Worm (Caenorhabditis elegans) whole organism, L1 larva: ENCODE results near the gene vit-6.

Experiments
- C34B4.2 ChIP-seq: sonication (generic microtip); optimal IDR thresholded peaks from 2 replicates; lab custom pipeline; 2017; ENCODE audit warnings: mild to moderate bottlenecking, missing genetic modification characterization, missing compliant biosample characterization
- Y116A8C.19 ChIP-seq: sonication (generic microtip); optimal IDR thresholded peaks from 2 replicates; lab custom pipeline; 2016; ENCODE audit warnings: missing compliant biosample characterization, missing genetic modification characterization, borderline replicate concordance
- dpl-1 ChIP-seq, 3 experiments: fragments of 150-350 bp in 2 of 3; sonication (generic microtip) in 1 of 3; optimal IDR thresholded peaks; 2 replicates each; lab custom pipeline; 2014 to 2017; ENCODE audit warnings: missing biosample characterization in 3 of 3, missing genetic modification characterization in 3 of 3, missing genetic modification reagents in 3 of 3
- dsc-1 ChIP-seq: sonication (generic microtip); optimal IDR thresholded peaks from 2 replicates; lab custom pipeline; 2016; ENCODE audit warnings: mild to moderate bottlenecking, missing genetic modification characterization, missing compliant biosample characterization
- efl-1 ChIP-seq, 4 experiments: fragments of 150-350 bp; optimal IDR thresholded peaks in 3 of 4; peaks in 1 of 4; 1 replicate in 1 of 4; 2 replicates in 3 of 4; lab custom pipeline; 2014; ENCODE audit warnings: missing biosample characterization in 2 of 4, missing genetic modification characterization in 2 of 4, missing genetic modification reagents in 2 of 4
- egl-27 ChIP-seq, 2 experiments: fragments of 150-350 bp in 1 of 2; sonication (generic microtip); optimal IDR thresholded peaks; 3 replicates each; lab custom pipeline; 2017 to 2018; ENCODE audit warnings: missing biosample characterization in 2 of 2, missing genetic modification characterization in 2 of 2, missing genetic modification reagents in 2 of 2
- elt-2 ChIP-seq: sonication (generic microtip); optimal IDR thresholded peaks from 2 replicates; lab custom pipeline; 2016; ENCODE audit warnings: missing genetic modification characterization, mild to moderate bottlenecking, inconsistent platforms, missing compliant biosample characterization, missing genetic modification reagents
- elt-3 ChIP-seq, 6 experiments: fragments of 150-350 bp in 1 of 6; sonication (generic microtip); optimal IDR thresholded peaks; 2 replicates each; lab custom pipeline; 2017 to 2018; ENCODE audit warnings: missing biosample characterization in 6 of 6, missing genetic modification characterization in 6 of 6, inconsistent platforms in 1 of 6
- ets-5 ChIP-seq: fragments of 200-800 bp; sonication (Bioruptor generic); IDR thresholded peaks from 2 replicates; pipeline ENCODE4 v1.3.6; 2022; ENCODE audit warnings: missing genetic modification characterization, missing compliant biosample characterization
- fkh-4 ChIP-seq: sonication (generic microtip); optimal IDR thresholded peaks from 2 replicates; lab custom pipeline; 2016; ENCODE audit warnings: missing compliant biosample characterization, missing genetic modification characterization, borderline replicate concordance
- fos-1 ChIP-seq: fragments of 150-350 bp; optimal IDR thresholded peaks from 2 replicates; lab custom pipeline; 2014; ENCODE audit warnings: missing biosample characterization, missing genetic modification characterization
- hpl-2 ChIP-seq: fragments of 150-350 bp; optimal IDR thresholded peaks from 2 replicates; lab custom pipeline; 2014; ENCODE audit warnings: missing biosample characterization, missing genetic modification reagents, missing genetic modification characterization
- irx-1 ChIP-seq: sonication (generic microtip); optimal IDR thresholded peaks from 2 replicates; lab custom pipeline; 2016; ENCODE audit warnings: missing genetic modification characterization, missing compliant biosample characterization
- jun-1 ChIP-seq: fragments of 150-350 bp; optimal IDR thresholded peaks from 2 replicates; lab custom pipeline; 2014; ENCODE audit warnings: missing biosample characterization, missing genetic modification reagents, missing genetic modification characterization
- lin-14 ChIP-seq: fragments of 200-800 bp; sonication (Bioruptor generic); optimal IDR thresholded peaks from 2 replicates; lab custom pipeline; 2018; ENCODE audit warnings: mild to moderate bottlenecking, missing genetic modification characterization, moderate library complexity, missing compliant biosample characterization
- lin-35 ChIP-seq, 2 experiments: fragments of 150-350 bp; optimal IDR thresholded peaks; 2 replicates each; lab custom pipeline; 2014; ENCODE audit warnings: missing biosample characterization in 2 of 2, missing genetic modification characterization in 2 of 2, missing genetic modification reagents in 2 of 2
- lsy-2 ChIP-seq, 2 experiments: fragments of 150-350 bp; optimal IDR thresholded peaks; 2 replicates each; lab custom pipeline; 2014; ENCODE audit warnings: missing biosample characterization in 2 of 2, missing genetic modification characterization in 2 of 2
- mdl-1 ChIP-seq, 2 experiments: fragments of 150-350 bp; optimal IDR thresholded peaks; 2 replicates each; lab custom pipeline; 2014 to 2017; ENCODE audit warnings: missing biosample characterization in 2 of 2, missing genetic modification characterization in 2 of 2, inconsistent platforms in 1 of 2
- mep-1 ChIP-seq: fragments of 150-350 bp; optimal IDR thresholded peaks from 2 replicates; lab custom pipeline; 2014; ENCODE audit warnings: missing biosample characterization, missing genetic modification characterization
- nhr-12 ChIP-seq: sonication (generic microtip); optimal IDR thresholded peaks from 2 replicates; lab custom pipeline; 2017; ENCODE audit warnings: missing biosample characterization, missing genetic modification characterization
- nhr-19 ChIP-seq: fragments of 200-800 bp; sonication (Bioruptor generic); conservative IDR thresholded peaks from 2 replicates; pipeline ENCODE4 v1.3.6; 2022; ENCODE audit warnings: missing genetic modification characterization, missing compliant biosample characterization
- nhr-20 ChIP-seq: sonication (generic microtip); optimal IDR thresholded peaks from 2 replicates; lab custom pipeline; 2016; ENCODE audit warnings: mild to moderate bottlenecking, missing genetic modification characterization, missing compliant biosample characterization
- nhr-47 ChIP-seq: sonication (generic microtip); optimal IDR thresholded peaks from 2 replicates; lab custom pipeline; 2016; ENCODE audit warnings: mild to moderate bottlenecking, missing genetic modification characterization, moderate library complexity, missing compliant biosample characterization
- nhr-71 ChIP-seq: sonication (generic microtip); optimal IDR thresholded peaks from 2 replicates; lab custom pipeline; 2016; ENCODE audit warnings: mild to moderate bottlenecking, missing genetic modification characterization, moderate library complexity, missing compliant biosample characterization
- nhr-76 ChIP-seq: sonication (generic microtip); optimal IDR thresholded peaks from 2 replicates; lab custom pipeline; 2017; ENCODE audit warnings: missing biosample characterization, missing genetic modification characterization
- nhr-77 ChIP-seq: fragments of 150-350 bp; optimal IDR thresholded peaks from 2 replicates; lab custom pipeline; 2014; ENCODE audit warnings: missing biosample characterization, missing genetic modification characterization
- nhr-85 ChIP-seq: sonication (generic microtip); peaks from one replicate; lab custom pipeline; 2016; ENCODE audit warnings: missing genetic modification characterization, inconsistent platforms, missing compliant biosample characterization
- nhr-90 ChIP-seq: sonication (generic microtip); optimal IDR thresholded peaks from 2 replicates; lab custom pipeline; 2016; ENCODE audit warnings: mild to moderate bottlenecking, missing genetic modification characterization, missing compliant biosample characterization; ENCODE audit not compliant: poor library complexity
- pag-3 ChIP-seq: sonication (generic microtip); optimal IDR thresholded peaks from 2 replicates; lab custom pipeline; 2017; ENCODE audit warnings: missing genetic modification characterization, mild to moderate bottlenecking, missing compliant biosample characterization, antibody characterized with exemption, borderline replicate concordance; ENCODE audit not compliant: insufficient read depth
- rnt-1 ChIP-seq: sonication (generic microtip); optimal IDR thresholded peaks from 2 replicates; lab custom pipeline; 2016; ENCODE audit warnings: mild to moderate bottlenecking, missing genetic modification characterization, moderate library complexity, missing compliant biosample characterization
- snpc-4 ChIP-seq: fragments of 150-350 bp; optimal IDR thresholded peaks from 2 replicates; lab custom pipeline; 2014; ENCODE audit warnings: missing biosample characterization, missing genetic modification characterization
- snu-23 ChIP-seq: sonication (generic microtip); optimal IDR thresholded peaks from 2 replicates; lab custom pipeline; 2016; ENCODE audit warnings: missing genetic modification characterization, missing compliant biosample characterization
- sup-37 ChIP-seq: fragments of 200-800 bp; sonication (Bioruptor generic); optimal IDR thresholded peaks from 2 replicates; lab custom pipeline; 2018; ENCODE audit warnings: mild to moderate bottlenecking, missing genetic modification characterization, missing compliant biosample characterization
- swsn-7 ChIP-seq: sonication (generic microtip); optimal IDR thresholded peaks from 2 replicates; lab custom pipeline; 2016; ENCODE audit warnings: missing genetic modification characterization, missing compliant biosample characterization
- tbx-2 ChIP-seq: sonication (generic microtip); optimal IDR thresholded peaks from 2 replicates; lab custom pipeline; 2016; ENCODE audit warnings: missing genetic modification characterization, missing compliant biosample characterization
- unc-30 ChIP-seq: sonication (generic microtip); optimal IDR thresholded peaks from 2 replicates; lab custom pipeline; 2017; ENCODE audit warnings: missing biosample characterization, missing genetic modification characterization
- unc-62 ChIP-seq: fragments of 150-350 bp; optimal IDR thresholded peaks from 2 replicates; lab custom pipeline; 2014; ENCODE audit warnings: missing biosample characterization, missing genetic modification reagents, missing genetic modification characterization
- xbp-1 ChIP-seq: sonication (generic microtip); optimal IDR thresholded peaks from 2 replicates; lab custom pipeline; 2016; ENCODE audit warnings: missing genetic modification characterization, missing compliant biosample characterization
- zip-4 ChIP-seq: fragments of 200-800 bp; sonication (Bioruptor generic); optimal IDR thresholded peaks from 2 replicates; lab custom pipeline; 2018; ENCODE audit warnings: mild to moderate bottlenecking, missing genetic modification characterization, moderate library complexity, missing compliant biosample characterization

vit-6 gene

ce11 chrIV:8221946-8222345 lies 39.0 kb upstream of the vit-6 start, which contains the start of gene gpx-6 (continued):
- TF ChIP-seq C34B4.2 (tag; lab: Kevin White, UChicago) (no peak), ets-5 (GFP tag; lab: Robert Waterston, UW) (no peak), dpl-1 (GFP tag; optimal IDR thresholded peaks at IDR 0.05; lab: Kevin White, UChicago) (no peak)

- peak; percentile 59 for TF ChIP-seq elt-2 (tag; lab: Kevin White, UChicago)
- no peak for TF ChIP-seq dsc-1 (tag; lab: Kevin White, UChicago)
- no peak for TF ChIP-seq rnt-1 (tag; lab: Kevin White, UChicago)
- TF ChIP-seq zip-4 (GFP tag; lab: Kevin White, UChicago): no peak
Measured at ce11 chrIV:8223055-8223454, 37.9 kb upstream of the vit-6 start.

ce11 chrIV:8225357-8225756 lies 35.6 kb upstream of the vit-6 start, which contains the start of gene serp-1.2:
Gene serp-1.2 (plus strand): TSS chrIV:8225674.
- TF ChIP-seq efl-1 (optimal IDR thresholded peaks at IDR 0.05; lab: Kevin White, UChicago) (peak in 1 of 2 experiments; percentile 9), efl-1 (GFP tag; optimal IDR thresholded peaks at IDR 0.05 in 1 of 2; lab: Kevin White, UChicago) (no peak), nhr-20 (tag; lab: Kevin White, UChicago) (peak; percentile 40), mep-1 (peak; percentile 14), jun-1 (tag; lab: Kevin White, UChicago) (no peak), dpl-1 (GFP tag; optimal IDR thresholded peaks at IDR 0.05; lab: Kevin White, UChicago) (peak in 1 of 3 experiments; percentile 11), lin-14 (peak; percentile 31), elt-2 (tag; lab: Kevin White, UChicago) (peak; percentile 58), nhr-71 (tag; lab: Kevin White, UChicago) (peak; percentile 36), lin-35 (GFP tag; optimal IDR thresholded peaks at IDR 0.05; lab: Kevin White, UChicago) (peak in 1 of 2 experiments; percentile 31), lsy-2 (tag; optimal IDR thresholded peaks at IDR 0.05; lab: Kevin White, UChicago) (peak in 1 of 2 experiments; percentile 37), nhr-90 (tag; lab: Kevin White, UChicago) (no peak), snpc-4 (tag; lab: Kevin White, UChicago) (no peak), mdl-1 (tag; optimal IDR thresholded peaks at IDR 0.05; lab: Kevin White, UChicago) (peak in 1 of 2 experiments; percentile 39)

ce11 chrIV:8226474-8226873 lies 34.5 kb upstream of the vit-6 start:
- TF ChIP-seq pag-3 (tag; lab: Kevin White, UChicago) (no peak), nhr-85 (tag; lab: Kevin White, UChicago) (peak; percentile 43)

- TF ChIP-seq unc-62 (GFP tag; lab: Kevin White, UChicago) (no peak), efl-1 (optimal IDR thresholded peaks at IDR 0.05; lab: Kevin White, UChicago) (peak; percentile 14 to 17), efl-1 (GFP tag; optimal IDR thresholded peaks at IDR 0.05 in 1 of 2; lab: Kevin White, UChicago) (no peak), ets-5 (GFP tag; lab: Robert Waterston, UW) (no peak), fkh-4 (no peak), elt-3 (tag; optimal IDR thresholded peaks at IDR 0.05; lab: Kevin White, UChicago) (peak in 2 of 6 experiments; percentile 20 to 22), jun-1 (tag; lab: Kevin White, UChicago) (peak; percentile 59), swsn-7 (tag; lab: Kevin White, UChicago) (peak; percentile 51), nhr-47 (tag; lab: Kevin White, UChicago) (peak; percentile 39), nhr-90 (tag; lab: Kevin White, UChicago) (peak; percentile 66), nhr-19 (GFP tag; lab: Robert Waterston, UW) (peak; percentile 24), nhr-12 (tag; lab: Kevin White, UChicago) (no peak), unc-30 (tag; lab: Kevin White, UChicago) (no peak), nhr-20 (tag; lab: Kevin White, UChicago) (peak; percentile 87), rnt-1 (tag; lab: Kevin White, UChicago) (peak; percentile 27), Y116A8C.19 (no peak), tbx-2 (tag; lab: Kevin White, UChicago) (peak; percentile 63), egl-27 (tag; optimal IDR thresholded peaks at IDR 0.05; lab: Kevin White, UChicago) (peak in 1 of 2 experiments; percentile 15), nhr-76 (tag; lab: Kevin White, UChicago) (no peak), irx-1 (no peak), xbp-1 (tag; lab: Kevin White, UChicago) (peak; percentile 20), nhr-71 (tag; lab: Kevin White, UChicago) (peak; percentile 68), nhr-77 (peak; percentile 58), fos-1 (tag; lab: Kevin White, UChicago) (no peak), lin-35 (GFP tag; optimal IDR thresholded peaks at IDR 0.05; lab: Kevin White, UChicago) (peak in 1 of 2 experiments; percentile 56), hpl-2 (GFP tag; lab: Kevin White, UChicago) (peak; percentile 16), lin-14 (peak; percentile 82), nhr-85 (tag; lab: Kevin White, UChicago) (peak; percentile 85), elt-2 (tag; lab: Kevin White, UChicago) (peak; percentile 76), mdl-1 (tag; optimal IDR thresholded peaks at IDR 0.05; lab: Kevin White, UChicago) (peak in 1 of 2 experiments; percentile 55), sup-37 (GFP tag; lab: Kevin White, UChicago) (peak; percentile 11), lsy-2 (tag; optimal IDR thresholded peaks at IDR 0.05; lab: Kevin White, UChicago) (peak in 1 of 2 experiments; percentile 35), snu-23 (GFP tag; lab: Kevin White, UChicago) (peak; percentile 43)
Measured at ce11 chrIV:8229523-8229922, 31.4 kb upstream of the vit-6 start.
